Worm (Caenorhabditis elegans) whole organism, midembryonic: Measurements from ENCODE around the gene egl-43.
"Not testable (repeated sequence)": the region's sequence is repeated elsewhere in the genome, so short reads cannot be mapped to it uniquely, and the experiment has no call there.

Experiments used
- T22C8.4 ChIP-seq: fragments of 200-800 bp; sonication (Bioruptor generic); IDR thresholded peaks from 2 replicates; pipeline ENCODE4 v1.3.6; 2022; ENCODE audit warnings: missing genetic modification characterization, missing compliant biosample characterization
- cog-1 ChIP-seq: sonication (generic microtip); optimal IDR thresholded peaks from 2 replicates; lab custom pipeline; 2016; ENCODE audit warnings: missing genetic modification characterization, missing compliant biosample characterization
- flt-1 ChIP-seq: fragments of 200-800 bp; sonication (Bioruptor generic); IDR thresholded peaks from 2 replicates; pipeline ENCODE4 v1.3.6; 2022; ENCODE audit warnings: missing genetic modification characterization, missing compliant biosample characterization
- klf-2 ChIP-seq: fragments of 200-800 bp; sonication (Bioruptor generic); conservative IDR thresholded peaks from 2 replicates; pipeline ENCODE4 v1.3.6; 2022; ENCODE audit warnings: missing genetic modification reagents, missing genetic modification characterization, missing compliant biosample characterization
- med-1 ChIP-seq: sonication (generic microtip); optimal IDR thresholded peaks from 2 replicates; lab custom pipeline; 2017; ENCODE audit warnings: missing genetic modification characterization, mild to moderate bottlenecking, missing compliant biosample characterization, antibody characterized with exemption, missing genetic modification reagents; ENCODE audit not compliant: insufficient read depth
- ref-1 ChIP-seq: fragments of 200-800 bp; sonication (Bioruptor generic); conservative IDR thresholded peaks from 2 replicates; pipeline ENCODE4 v1.3.6; 2022; ENCODE audit warnings: missing genetic modification reagents, missing genetic modification characterization, missing compliant biosample characterization
- tab-1 ChIP-seq: fragments of 200-800 bp; sonication (Bioruptor generic); IDR thresholded peaks from 2 replicates; pipeline ENCODE4 v1.3.6; 2022; ENCODE audit warnings: missing genetic modification characterization, missing compliant biosample characterization
- ztf-23 ChIP-seq: fragments of 200-800 bp; sonication (Bioruptor generic); IDR thresholded peaks from 2 replicates; pipeline ENCODE4 v1.3.6; 2022; ENCODE audit warnings: missing genetic modification reagents, missing genetic modification characterization, missing compliant biosample characterization
- ztf-29 ChIP-seq: fragments of 200-800 bp; sonication (Bioruptor generic); IDR thresholded peaks from 2 replicates; pipeline ENCODE4 v1.3.6; 2022; ENCODE audit warnings: missing genetic modification reagents, missing genetic modification characterization, missing compliant biosample characterization

egl-43 gene

DNA sequence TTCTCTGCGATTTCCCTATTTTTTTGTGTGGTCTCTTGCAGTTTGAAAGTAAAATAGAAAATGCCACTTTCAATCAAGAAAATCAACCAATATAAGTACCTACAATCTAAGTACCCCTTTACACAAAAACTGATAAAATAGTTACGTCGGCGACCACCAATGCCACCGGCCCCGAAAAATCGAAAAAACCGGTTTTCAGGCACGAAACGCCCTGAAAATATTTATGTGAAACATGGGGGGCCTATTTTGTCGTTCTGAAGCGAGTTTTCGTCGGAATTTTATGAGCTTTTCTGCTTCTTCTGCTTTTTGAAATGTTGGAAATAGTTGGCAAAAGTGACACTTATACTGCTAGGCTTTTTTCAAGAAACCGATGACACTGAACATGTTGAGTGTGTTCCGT is 33.6 kb downstream of the egl-43 start:
- TF ChIP-seq tab-1 (no peak), ztf-23 (GFP tag; lab: Robert Waterston, UW) (no peak), ref-1 (GFP tag; lab: Robert Waterston, UW) (no peak), med-1 (GFP tag; lab: Kevin White, UChicago) (no peak), cog-1 (tag; lab: Kevin White, UChicago) (no peak), klf-2 (GFP tag; lab: Robert Waterston, UW) (no peak), ztf-29 (no peak), T22C8.4 (GFP tag; lab: Robert Waterston, UW) (no peak), flt-1 (no peak)

DNA sequence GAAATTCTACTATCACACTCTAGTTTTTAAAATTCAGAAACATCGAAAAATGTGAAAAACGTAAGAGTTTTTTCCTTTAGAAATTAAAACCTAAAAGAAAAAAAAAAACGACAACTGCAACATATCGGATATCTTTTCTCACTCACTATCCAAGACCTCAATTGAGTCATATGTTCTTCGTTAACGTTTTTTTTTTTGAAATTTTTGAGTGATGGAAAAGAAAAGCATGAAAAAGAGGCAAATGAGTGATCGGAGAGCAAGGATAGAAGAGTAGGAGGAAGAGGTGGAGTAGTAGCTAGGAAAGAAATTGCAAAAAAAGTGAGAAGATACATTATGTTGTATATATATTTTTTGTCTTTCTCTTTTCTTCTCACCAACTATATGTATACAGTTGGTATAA is 34.5 kb downstream of the egl-43 start:
- TF ChIP-seq med-1 (GFP tag; lab: Kevin White, UChicago): no peak
- TF ChIP-seq tab-1: no peak
- TF ChIP-seq T22C8.4 (GFP tag; lab: Robert Waterston, UW): no peak
- TF ChIP-seq cog-1 (tag; lab: Kevin White, UChicago): no peak
- TF ChIP-seq ztf-23 (GFP tag; lab: Robert Waterston, UW): no peak
- TF ChIP-seq flt-1: no peak

DNA sequence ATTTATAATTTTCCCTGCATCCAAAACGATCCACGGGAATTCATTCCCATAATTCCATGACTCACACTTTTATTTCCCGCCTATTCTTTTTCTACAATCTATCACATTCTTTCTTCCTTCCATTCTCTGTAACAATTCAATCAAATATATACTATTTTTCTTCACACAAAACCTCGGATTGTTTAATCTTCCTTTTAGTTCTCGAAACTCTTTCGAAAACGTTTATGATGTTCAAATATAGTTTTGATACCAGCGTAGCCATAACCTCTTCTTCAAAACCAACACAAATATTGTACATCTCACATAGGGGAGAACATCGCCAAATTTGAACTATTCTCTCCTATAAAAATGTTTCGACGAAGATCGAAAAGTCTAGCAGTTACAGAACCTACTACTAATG is 35.8 kb downstream of the egl-43 start, which contains the start of gene lec-3:
Gene lec-3 (plus strand): TSS at position 301 of the 400 bp plus-strand sequence.
- no peak for TF ChIP-seq ztf-23 (GFP tag; lab: Robert Waterston, UW)
- no peak for TF ChIP-seq flt-1
- no peak for TF ChIP-seq ztf-29
- TF ChIP-seq ref-1 (GFP tag; lab: Robert Waterston, UW): no peak
- TF ChIP-seq med-1 (GFP tag; lab: Kevin White, UChicago): no peak
- no peak for TF ChIP-seq klf-2 (GFP tag; lab: Robert Waterston, UW)
- TF ChIP-seq tab-1: no peak
- no peak for TF ChIP-seq T22C8.4 (GFP tag; lab: Robert Waterston, UW)
- no peak for TF ChIP-seq cog-1 (tag; lab: Kevin White, UChicago)

DNA sequence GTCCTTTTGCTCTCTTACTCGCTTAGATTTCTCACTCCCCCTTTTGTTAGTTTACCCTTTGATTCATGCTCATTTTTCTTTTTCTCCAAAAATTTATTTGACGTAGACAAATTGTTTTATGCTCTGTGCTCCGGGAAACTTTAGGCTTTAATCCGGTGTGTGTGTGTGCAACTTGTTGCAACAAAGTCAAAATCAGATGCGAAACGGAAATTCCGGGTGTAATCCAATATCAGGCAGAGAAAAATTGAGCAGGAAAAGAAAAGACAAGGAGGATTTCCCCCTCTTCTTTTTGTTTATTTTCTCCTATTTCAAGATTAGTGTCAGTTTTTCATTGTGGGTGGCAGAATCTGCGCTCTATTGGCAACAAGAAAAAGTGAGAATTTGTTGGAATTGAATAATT is 37.5 kb downstream of the egl-43 start:
- TF ChIP-seq ztf-23 (GFP tag; lab: Robert Waterston, UW) (no peak), flt-1 (no peak), med-1 (GFP tag; lab: Kevin White, UChicago) (no peak), cog-1 (tag; lab: Kevin White, UChicago) (no peak), tab-1 (no peak), klf-2 (GFP tag; lab: Robert Waterston, UW) (no peak), T22C8.4 (GFP tag; lab: Robert Waterston, UW) (no peak)

DNA sequence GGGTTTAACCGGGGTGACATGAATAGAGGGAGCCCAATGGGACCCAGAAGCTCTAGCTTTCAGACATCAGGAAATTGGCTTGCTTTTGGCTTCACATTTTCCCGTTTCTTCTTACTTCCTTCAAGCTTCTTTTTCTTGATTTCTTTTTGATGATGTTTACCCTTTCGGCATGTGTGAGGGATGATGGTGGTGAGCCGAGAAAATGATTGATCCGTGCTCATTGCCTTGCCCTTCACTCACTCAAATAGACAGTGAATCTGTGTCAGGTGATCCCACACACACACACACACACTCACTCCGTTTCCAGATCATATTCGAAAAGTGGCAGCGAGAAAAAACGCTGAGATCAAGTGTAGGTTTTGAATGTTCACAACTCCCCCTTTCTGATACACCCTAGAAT is 39.7 kb downstream of the egl-43 start:
- TF ChIP-seq ztf-29: no peak
- TF ChIP-seq cog-1 (tag; lab: Kevin White, UChicago): no peak
- TF ChIP-seq flt-1: no peak
- TF ChIP-seq tab-1: no peak
- TF ChIP-seq T22C8.4 (GFP tag; lab: Robert Waterston, UW): no peak

DNA sequence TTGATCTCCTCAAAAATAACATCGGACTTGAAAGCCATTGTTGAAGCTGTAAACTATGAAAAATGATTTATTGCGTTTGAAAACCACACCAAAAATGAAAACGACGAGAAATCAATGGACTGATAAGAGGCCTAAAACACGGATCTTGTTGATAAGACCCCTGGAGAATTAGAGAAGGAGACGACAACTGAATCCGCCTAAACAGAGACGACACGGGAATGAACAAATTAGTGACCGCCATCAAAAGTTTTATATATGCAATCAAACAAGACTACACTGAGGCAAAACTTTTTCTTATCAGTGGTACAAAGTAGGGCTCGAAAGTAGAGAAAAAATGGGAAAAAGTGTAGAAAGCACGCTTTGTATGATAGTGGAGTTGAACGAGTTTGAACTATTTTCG is 46.1 kb downstream of the egl-43 start, which contains the start of gene nlt-1:
Gene nlt-1 (minus strand): TSS at position 78 of the 400 bp plus-strand sequence.
- TF ChIP-seq cog-1 (tag; lab: Kevin White, UChicago) (no peak), tab-1 (no peak), T22C8.4 (GFP tag; lab: Robert Waterston, UW) (no peak), ztf-23 (GFP tag; lab: Robert Waterston, UW) (no peak), flt-1 (no peak), ref-1 (GFP tag; lab: Robert Waterston, UW) (no peak), klf-2 (GFP tag; lab: Robert Waterston, UW) (no peak), med-1 (GFP tag; lab: Kevin White, UChicago) (no peak), ztf-29 (no peak)

DNA sequence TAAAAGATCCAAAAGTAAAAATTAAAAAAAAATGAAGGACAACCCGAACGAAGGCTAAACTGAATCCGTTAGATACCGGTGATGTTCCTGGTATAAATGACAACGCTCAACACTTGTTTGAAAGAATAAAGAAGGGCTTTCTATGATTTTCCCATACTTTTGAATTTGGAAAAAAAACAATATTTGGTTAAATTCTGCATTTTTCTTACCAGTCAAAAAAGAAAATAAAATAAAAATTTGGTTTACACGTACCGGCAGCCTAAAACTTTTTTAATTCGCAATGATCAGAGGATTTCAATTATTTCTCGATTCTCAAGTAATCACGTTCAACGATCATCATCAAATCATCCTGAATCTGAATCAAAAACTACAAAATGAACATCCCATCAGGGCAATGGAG is 46.6 kb downstream of the egl-43 start, which contains the start of gene ZK892.3:
Gene ZK892.3 (plus strand): TSS at position 301 of the 400 bp plus-strand sequence.
- TF ChIP-seq ref-1 (GFP tag; lab: Robert Waterston, UW): no peak
- TF ChIP-seq cog-1 (tag; lab: Kevin White, UChicago): no peak

DNA sequence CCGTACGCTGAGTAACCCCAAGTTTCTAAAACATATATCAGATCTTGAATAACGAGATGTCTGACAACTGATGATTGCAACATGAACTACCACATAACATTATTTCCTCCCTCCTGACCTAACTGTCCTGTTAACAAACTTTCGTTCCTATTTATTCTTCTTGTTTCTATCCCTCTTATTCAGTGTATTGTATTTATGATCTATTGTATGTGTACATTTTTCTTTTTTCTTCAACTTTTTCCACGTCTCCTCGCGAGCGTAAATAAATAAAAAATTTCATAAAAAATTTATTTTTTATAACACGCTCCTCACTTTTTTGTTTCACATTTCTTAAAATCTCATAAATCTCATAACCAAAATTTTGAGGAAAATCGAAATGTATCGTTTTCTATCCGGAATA is 51.3 kb downstream of the egl-43 start, which contains the start of gene ZK892.4:
Gene ZK892.4 (plus strand): TSS at position 301 of the 400 bp plus-strand sequence.
- TF ChIP-seq ztf-29; klf-2 (GFP tag; lab: Robert Waterston, UW); ztf-23 (GFP tag; lab: Robert Waterston, UW): not testable (repeated sequence)

DNA sequence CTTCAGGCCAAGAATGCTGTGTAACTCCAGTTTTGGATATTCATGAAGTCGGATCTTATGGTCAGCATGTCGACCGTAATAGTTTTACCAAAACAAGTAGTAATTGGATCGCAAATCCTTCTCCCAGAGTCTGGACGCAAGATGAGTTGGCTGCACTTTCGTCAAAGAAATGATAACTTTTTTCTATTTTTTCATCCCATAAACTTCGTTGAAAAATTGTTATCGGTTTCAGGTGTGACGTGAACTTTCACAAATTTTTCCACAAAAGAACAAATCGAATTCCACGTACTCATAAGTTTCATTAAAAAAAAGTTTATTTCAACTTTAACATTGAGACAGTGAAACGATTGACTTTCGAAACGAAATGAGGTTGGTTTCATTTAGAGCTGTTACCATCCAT is 52.9 kb downstream of the egl-43 start, which contains the start of gene ZK892.5:
Gene ZK892.5 (plus strand): TSS at position 301 of the 400 bp plus-strand sequence.
- no peak for TF ChIP-seq med-1 (GFP tag; lab: Kevin White, UChicago)
- no peak for TF ChIP-seq ztf-29
- no peak for TF ChIP-seq tab-1

DNA sequence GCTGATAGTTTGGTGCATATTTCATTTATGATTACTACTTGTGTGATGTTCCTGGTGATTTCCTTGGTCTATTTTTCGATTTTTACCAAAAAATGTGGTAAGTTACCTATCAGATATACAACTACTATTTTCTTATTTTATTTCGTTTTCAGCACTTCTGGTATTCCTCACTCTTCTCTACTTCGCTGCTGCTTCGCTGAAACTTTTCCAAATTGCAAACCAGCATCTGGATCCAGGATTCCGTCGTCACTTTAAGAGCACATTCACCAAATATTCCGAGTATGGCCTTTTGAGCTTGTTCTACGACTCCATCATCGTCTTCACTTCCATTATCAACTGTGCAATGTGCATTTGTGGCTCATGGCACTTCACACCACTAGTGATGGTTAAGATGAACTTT is 53.6 kb downstream of the egl-43 start:
- no peak for TF ChIP-seq flt-1
- no peak for TF ChIP-seq ref-1 (GFP tag; lab: Robert Waterston, UW)
- TF ChIP-seq med-1 (GFP tag; lab: Kevin White, UChicago): no peak
- no peak for TF ChIP-seq T22C8.4 (GFP tag; lab: Robert Waterston, UW)

DNA sequence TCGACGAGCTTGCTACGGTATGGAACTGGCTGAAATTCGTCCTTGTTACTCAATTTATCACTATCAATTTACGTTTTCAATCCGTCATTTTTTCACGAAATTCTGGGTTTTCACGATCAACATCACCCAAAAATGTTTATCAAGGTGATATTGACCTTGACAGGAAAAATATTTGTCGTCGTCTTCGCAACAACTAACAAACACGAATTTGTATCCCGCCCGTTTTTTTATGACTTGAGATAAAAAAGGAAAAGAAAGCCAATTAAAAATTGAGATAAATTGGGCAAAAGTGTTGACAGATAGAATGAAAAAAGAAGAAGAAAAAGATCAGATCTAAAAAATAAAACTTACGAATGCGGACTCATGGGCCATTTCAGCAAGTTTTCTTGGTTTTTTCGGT is 55.9 kb downstream of the egl-43 start:
- TF ChIP-seq tab-1 (no peak), ref-1 (GFP tag; lab: Robert Waterston, UW) (no peak), cog-1 (tag; lab: Kevin White, UChicago) (no peak), ztf-23 (GFP tag; lab: Robert Waterston, UW) (no peak), flt-1 (no peak), T22C8.4 (GFP tag; lab: Robert Waterston, UW) (no peak), ztf-29 (no peak), med-1 (GFP tag; lab: Kevin White, UChicago) (no peak), klf-2 (GFP tag; lab: Robert Waterston, UW) (no peak)
